Fruit fly (Drosophila melanogaster) whole organism, embryonic: ENCODE data around the gene Srg3.

Source experiments
- CG10366 ChIP-seq: fragments of 200-800 bp; sonication (Bioruptor generic); IDR thresholded peaks from 2 replicates; pipeline ENCODE4 v1.3.6; 2022; ENCODE audit warnings: missing biosample characterization, missing genetic modification characterization
- CG12942 ChIP-seq: fragments of 200-800 bp; sonication (Bioruptor generic); optimal IDR thresholded peaks from 3 replicates; lab custom pipeline; 2016; ENCODE audit warnings: missing biosample characterization, missing genetic modification characterization
- CG13296 ChIP-seq: fragments of 200-800 bp; sonication (Bioruptor generic); optimal IDR thresholded peaks from 3 replicates; lab custom pipeline; 2018; ENCODE audit warnings: missing biosample characterization, mild to moderate bottlenecking, missing genetic modification characterization
- CG14441 ChIP-seq: fragments of 200-800 bp; sonication (Bioruptor generic); IDR thresholded peaks from 2 replicates; pipeline ENCODE4 v1.3.6; 2022; ENCODE audit warnings: missing biosample characterization, missing genetic modification characterization
- CG15479 ChIP-seq: fragments of 200-800 bp; sonication (Bioruptor generic); optimal IDR thresholded peaks from 3 replicates; lab custom pipeline; 2019; ENCODE audit warnings: missing biosample characterization, mild to moderate bottlenecking, missing genetic modification characterization, moderate library complexity
- CG16779 ChIP-seq: fragments of 200-800 bp; sonication (Bioruptor generic); IDR thresholded peaks from 2 replicates; pipeline ENCODE4 v1.3.6; 2022; ENCODE audit warnings: missing biosample characterization, missing genetic modification characterization
- CG16863 ChIP-seq: fragments of 200-800 bp; sonication (Bioruptor generic); optimal IDR thresholded peaks from 3 replicates; lab custom pipeline; 2016; ENCODE audit warnings: missing biosample characterization, missing genetic modification characterization
- CG2116 ChIP-seq: fragments of 200-800 bp; sonication (Bioruptor generic); optimal IDR thresholded peaks from 3 replicates; lab custom pipeline; 2018; ENCODE audit warnings: missing biosample characterization, mild to moderate bottlenecking, missing genetic modification characterization
- CG32772 ChIP-seq: fragments of 200-800 bp; sonication (Bioruptor generic); IDR thresholded peaks from 2 replicates; pipeline ENCODE4 v1.3.6; 2022; ENCODE audit warnings: missing biosample characterization, missing genetic modification characterization
- CG3995 ChIP-seq: fragments of 200-800 bp; sonication (Bioruptor generic); optimal IDR thresholded peaks from 3 replicates; lab custom pipeline; 2016; ENCODE audit warnings: missing biosample characterization, missing genetic modification characterization
- CG4282 ChIP-seq: fragments of 200-800 bp; sonication (Bioruptor generic); optimal IDR thresholded peaks from 2 replicates; lab custom pipeline; 2016; ENCODE audit warnings: missing biosample characterization, missing genetic modification characterization
- CG6254 ChIP-seq: fragments of 200-800 bp; sonication (Bioruptor generic); optimal IDR thresholded peaks from 3 replicates; lab custom pipeline; 2017; ENCODE audit warnings: mild to moderate bottlenecking, missing biosample characterization, missing genetic modification reagents, missing genetic modification characterization
- CG6813 ChIP-seq: fragments of 200-800 bp; sonication (Bioruptor generic); optimal IDR thresholded peaks from 2 replicates; lab custom pipeline; 2017; ENCODE audit warnings: missing biosample characterization, missing genetic modification characterization, mild to moderate bottlenecking, moderate library complexity, missing genetic modification reagents
- CG7839 ChIP-seq: fragments of 200-800 bp; sonication (Bioruptor generic); optimal IDR thresholded peaks from 3 replicates; lab custom pipeline; 2018; ENCODE audit warnings: missing biosample characterization, mild to moderate bottlenecking, missing genetic modification characterization, moderate library complexity
- CG8924 ChIP-seq: fragments of 200-800 bp; optimal IDR thresholded peaks from 3 replicates; lab custom pipeline; 2019; ENCODE audit warnings: missing biosample characterization, mild to moderate bottlenecking, missing genetic modification characterization, moderate library complexity
- CG9797 ChIP-seq: fragments of 200-800 bp; sonication (Bioruptor generic); optimal IDR thresholded peaks from 3 replicates; lab custom pipeline; 2018; ENCODE audit warnings: missing biosample characterization, mild to moderate bottlenecking, missing genetic modification characterization
- CG9817 ChIP-seq: fragments of 200-800 bp; sonication (Bioruptor generic); optimal IDR thresholded peaks from 2 replicates; lab custom pipeline; 2018; ENCODE audit warnings: missing biosample characterization, mild to moderate bottlenecking, missing genetic modification characterization, moderate library complexity
- CkIIα-i1 ChIP-seq: fragments of 200-800 bp; sonication (Bioruptor generic); IDR thresholded peaks from 2 replicates; pipeline ENCODE4 v1.3.6; 2022; ENCODE audit warnings: missing biosample characterization, missing genetic modification characterization
- D19B ChIP-seq: fragments of 200-800 bp; sonication (Bioruptor generic); optimal IDR thresholded peaks from 2 replicates; lab custom pipeline; 2017; ENCODE audit warnings: missing biosample characterization, mild to moderate bottlenecking, missing genetic modification characterization
- Dll ChIP-seq: fragments of 200-800 bp; sonication (Bioruptor generic); IDR thresholded peaks from 4 replicates; pipeline ENCODE4 v1.3.6; 2022; ENCODE audit warnings: missing biosample characterization, missing genetic modification characterization; ENCODE audit not compliant: partially characterized antibody
- ERR ChIP-seq: fragments of 200-800 bp; sonication (Bioruptor generic); optimal IDR thresholded peaks from 2 replicates; lab custom pipeline; 2016; ENCODE audit warnings: missing biosample characterization, missing genetic modification characterization
- Ets65A ChIP-seq: fragments of 200-800 bp; sonication (Bioruptor generic); peaks from one replicate; lab custom pipeline; 2016; ENCODE audit warnings: missing biosample characterization, missing genetic modification characterization
- HLH4C ChIP-seq: fragments of 200-800 bp; sonication (Bioruptor generic); IDR thresholded peaks from 3 replicates; pipeline ENCODE4 v1.3.6; 2022; ENCODE audit warnings: missing biosample characterization, missing genetic modification characterization; ENCODE audit not compliant: partially characterized antibody
- HLHmδ ChIP-seq: fragments of 200-800 bp; sonication (Bioruptor generic); optimal IDR thresholded peaks from 2 replicates; lab custom pipeline; 2018; ENCODE audit warnings: missing biosample characterization, mild to moderate bottlenecking, missing genetic modification characterization, moderate library complexity
- Hr39 ChIP-seq: fragments of >200 bp; optimal IDR thresholded peaks from 2 replicates; lab custom pipeline; 2017
- MBD-R2 ChIP-seq: fragments of 200-800 bp; sonication (Bioruptor generic); IDR thresholded peaks from 2 replicates; pipeline ENCODE4 v1.3.6; 2022; ENCODE audit warnings: missing biosample characterization, missing genetic modification characterization
- Mes4 ChIP-seq: fragments of 200-800 bp; sonication (Bioruptor generic); optimal IDR thresholded peaks from 2 replicates; lab custom pipeline; 2016; ENCODE audit warnings: missing biosample characterization, missing genetic modification characterization
- Rfx ChIP-seq: fragments of 200-800 bp; sonication (Bioruptor generic); IDR thresholded peaks from 2 replicates; pipeline ENCODE4 v1.3.6; 2022; ENCODE audit warnings: missing biosample characterization, missing genetic modification characterization
- Rx ChIP-seq: fragments of 200-800 bp; sonication (Bioruptor generic); IDR thresholded peaks from 2 replicates; pipeline ENCODE4 v1.3.6; 2022; ENCODE audit warnings: missing biosample characterization, missing genetic modification characterization
- Taf1 ChIP-seq: fragments of 200-800 bp; sonication (Bioruptor generic); IDR thresholded peaks from 2 replicates; pipeline ENCODE4 v1.3.6; 2022; ENCODE audit warnings: missing biosample characterization, missing genetic modification characterization
- cg ChIP-seq: fragments of 200-800 bp; sonication (Bioruptor generic); optimal IDR thresholded peaks from 3 replicates; lab custom pipeline; 2019; ENCODE audit warnings: missing biosample characterization, mild to moderate bottlenecking, missing genetic modification characterization, moderate library complexity
- chinmo ChIP-seq: fragments of 200-800 bp; sonication (Bioruptor generic); IDR thresholded peaks from 4 replicates; pipeline ENCODE4 v1.3.6; 2022; ENCODE audit warnings: missing biosample characterization, missing genetic modification characterization; ENCODE audit not compliant: partially characterized antibody
- crc ChIP-seq: fragments of 200-800 bp; sonication (Bioruptor generic); optimal IDR thresholded peaks from 2 replicates; lab custom pipeline; 2016; ENCODE audit warnings: missing biosample characterization, missing genetic modification characterization
- crp ChIP-seq, 2 experiments: fragments of 200-800 bp; sonication (Bioruptor generic); optimal IDR thresholded peaks; 2 replicates in 1 of 2; 3 replicates in 1 of 2; lab custom pipeline; 2017; ENCODE audit warnings: missing biosample characterization in 2 of 2, missing genetic modification characterization in 2 of 2, mild to moderate bottlenecking in 1 of 2, moderate library complexity in 1 of 2
- dysf ChIP-seq: fragments of 200-800 bp; sonication (Bioruptor generic); IDR thresholded peaks from 3 replicates; pipeline ENCODE4 v1.3.6; 2022; ENCODE audit warnings: missing biosample characterization, missing genetic modification characterization
- exex ChIP-seq: fragments of 200-800 bp; sonication (Bioruptor generic); optimal IDR thresholded peaks from 4 replicates; lab custom pipeline; 2018; ENCODE audit warnings: missing biosample characterization, mild to moderate bottlenecking, missing genetic modification characterization, moderate library complexity
- fd96Cb ChIP-seq: fragments of 200-800 bp; sonication (Bioruptor generic); optimal IDR thresholded peaks from 2 replicates; lab custom pipeline; 2018; ENCODE audit warnings: missing biosample characterization, mild to moderate bottlenecking, missing genetic modification characterization, moderate library complexity
- ftz-f1 ChIP-seq: fragments of 200-800 bp; sonication (Bioruptor generic); optimal IDR thresholded peaks from 2 replicates; lab custom pipeline; 2016; ENCODE audit warnings: missing biosample characterization, missing genetic modification characterization
- gcm2 ChIP-seq: fragments of 200-800 bp; sonication (Bioruptor generic); optimal IDR thresholded peaks from 2 replicates; lab custom pipeline; 2016; ENCODE audit warnings: missing biosample characterization, missing genetic modification characterization
- her ChIP-seq: fragments of 200-800 bp; sonication (Bioruptor generic); optimal IDR thresholded peaks from 2 replicates; lab custom pipeline; 2016; ENCODE audit warnings: missing biosample characterization, missing genetic modification characterization
- inv ChIP-seq: fragments of 200-800 bp; sonication (Bioruptor generic); IDR thresholded peaks from 2 replicates; pipeline ENCODE4 v1.3.6; 2022; ENCODE audit warnings: missing biosample characterization, missing genetic modification characterization; ENCODE audit not compliant: partially characterized antibody
- org-1 ChIP-seq: fragments of 200-800 bp; sonication (Bioruptor generic); optimal IDR thresholded peaks from 2 replicates; lab custom pipeline; 2017; ENCODE audit warnings: missing biosample characterization, missing genetic modification characterization
- schlank ChIP-seq: fragments of 200-800 bp; sonication (Bioruptor generic); optimal IDR thresholded peaks from 2 replicates; lab custom pipeline; 2018; ENCODE audit warnings: missing biosample characterization, mild to moderate bottlenecking, missing genetic modification characterization
- sim ChIP-seq: fragments of 200-800 bp; sonication (Bioruptor generic); IDR thresholded peaks from 2 replicates; pipeline ENCODE4 v1.3.6; 2022; ENCODE audit warnings: missing biosample characterization, missing genetic modification characterization
- sisA ChIP-seq: fragments of 200-800 bp; sonication (Bioruptor generic); IDR thresholded peaks from 2 replicates; pipeline ENCODE4 v1.3.6; 2022; ENCODE audit warnings: missing biosample characterization, missing genetic modification characterization
- sna ChIP-seq: fragments of 200-800 bp; sonication (Bioruptor generic); IDR thresholded peaks from 2 replicates; pipeline ENCODE4 v1.3.6; 2022; ENCODE audit warnings: missing biosample characterization, missing genetic modification characterization; ENCODE audit not compliant: partially characterized antibody
- stc ChIP-seq: fragments of 200-800 bp; sonication (Bioruptor generic); IDR thresholded peaks from 2 replicates; pipeline ENCODE4 v1.3.6; 2022; ENCODE audit warnings: missing biosample characterization, missing genetic modification characterization
- toy ChIP-seq: fragments of 200-800 bp; sonication (Bioruptor generic); IDR thresholded peaks from 2 replicates; pipeline ENCODE4 v1.3.6; 2022; ENCODE audit warnings: missing biosample characterization, missing genetic modification characterization
- wor ChIP-seq: fragments of 200-800 bp; sonication (Bioruptor generic); IDR thresholded peaks from 2 replicates; pipeline ENCODE4 v1.3.6; 2022; ENCODE audit warnings: missing biosample characterization, missing genetic modification characterization
- zf30C ChIP-seq: fragments of 200-800 bp; sonication (Bioruptor generic); optimal IDR thresholded peaks from 3 replicates; lab custom pipeline; 2018; ENCODE audit warnings: missing biosample characterization, mild to moderate bottlenecking, missing genetic modification characterization

Srg3 gene

dm6 chr3L:9457619-9458092 lies 14.6 kb downstream of the Srg3 start, which contains the start of gene CG3437 (continued):
- peak; percentile 94 for TF ChIP-seq D19B
- peak; percentile 99 for TF ChIP-seq CG9817 (tag; lab: Kevin White, UChicago)
- peak; percentile 99 for TF ChIP-seq CG13296
- TF ChIP-seq crc (GFP tag; lab: Kevin White, UChicago), result peak; percentile 95
- TF ChIP-seq CG3995 (GFP tag; lab: Kevin White, UChicago), result peak; percentile 82
- peak; percentile 40 for TF ChIP-seq zf30C
- TF ChIP-seq Mes4 (GFP tag; lab: Kevin White, UChicago), result peak; percentile 97
- peak; percentile 99 for TF ChIP-seq CG6813 (GFP tag; lab: Kevin White, UChicago)
- TF ChIP-seq CG32772, result peak; percentile 100
- peak; percentile 99 for TF ChIP-seq CG16863 (GFP tag; lab: Kevin White, UChicago)
- TF ChIP-seq Rx (GFP tag; lab: Robert Waterston, UW), result peak; percentile 100
- no peak for TF ChIP-seq HLHmδ (GFP tag; lab: Kevin White, UChicago)
- TF ChIP-seq sna (GFP tag; lab: Robert Waterston, UW), result no peak; the same call in 1 of the 2 replicates
- 0 out of 4 replicates have a peak, but pooled peaks have one; percentile 57 for TF ChIP-seq chinmo (GFP tag; lab: Robert Waterston, UW)
- peak; percentile 97 for TF ChIP-seq wor (GFP tag; lab: Robert Waterston, UW)
- TF ChIP-seq sisA, result peak; percentile 99
- TF ChIP-seq fd96Cb, result peak; percentile 99
- TF ChIP-seq toy (GFP tag; lab: Robert Waterston, UW), result peak; percentile 98
- TF ChIP-seq Dll (GFP tag; lab: Robert Waterston, UW), result peak; percentile 61; the same call in 3 of the 4 replicates
- TF ChIP-seq CG14441 (GFP tag; lab: Robert Waterston, UW), result peak; percentile 100
- TF ChIP-seq HLH4C (GFP tag; lab: Robert Waterston, UW), result 0 out of 3 replicates have a peak, but pooled peaks have one; percentile 40
- peak; percentile 74 for TF ChIP-seq CG9797 (GFP tag; lab: Kevin White, UChicago)
- peak; percentile 97 for TF ChIP-seq ERR (GFP tag; lab: Kevin White, UChicago)
- TF ChIP-seq inv (GFP tag; lab: Robert Waterston, UW), result 0 out of 2 replicates have a peak, but pooled peaks have one; percentile 21
- TF ChIP-seq dysf (GFP tag; lab: Robert Waterston, UW), result peak; percentile 100
- peak; percentile 97 for TF ChIP-seq gcm2 (GFP tag; lab: Kevin White, UChicago)
- TF ChIP-seq crp (GFP tag; optimal IDR thresholded peaks at IDR 0.05; lab: Kevin White, UChicago), result peak; percentile 46 to 92
- no peak for TF ChIP-seq Hr39 (lab: Kevin White, UChicago)
- TF ChIP-seq schlank, result peak; percentile 96
- peak; percentile 99 for TF ChIP-seq stc (GFP tag; lab: Robert Waterston, UW)
- peak; percentile 96 for TF ChIP-seq CkIIα-i1 (GFP tag; lab: Robert Waterston, UW)
- TF ChIP-seq CG15479 (GFP tag; lab: Kevin White, UChicago), result peak; percentile 59
- peak; percentile 96 for TF ChIP-seq her (GFP tag; lab: Kevin White, UChicago)
- TF ChIP-seq ftz-f1, result peak; percentile 88
- peak; percentile 97 for TF ChIP-seq Taf1 (GFP tag; lab: Robert Waterston, UW)
- TF ChIP-seq sim, result peak; percentile 99
- TF ChIP-seq CG7839, result peak; percentile 99
- TF ChIP-seq CG10366 (GFP tag; lab: Robert Waterston, UW), result peak; percentile 99
- TF ChIP-seq org-1 (GFP tag; lab: Kevin White, UChicago), result peak; percentile 98
- peak; percentile 97 for TF ChIP-seq CG4282 (GFP tag; lab: Kevin White, UChicago)
- peak; percentile 90 for TF ChIP-seq CG2116
- TF ChIP-seq CG16779 (GFP tag; lab: Robert Waterston, UW), result peak; percentile 99
- peak; percentile 99 for TF ChIP-seq MBD-R2 (GFP tag; lab: Robert Waterston, UW)
- TF ChIP-seq Ets65A (GFP tag; lab: Kevin White, UChicago), result peak; percentile 100
- peak; percentile 93 for TF ChIP-seq exex (tag; lab: Kevin White, UChicago)
- peak; percentile 98 for TF ChIP-seq CG12942 (GFP tag; lab: Kevin White, UChicago)
- peak; percentile 96 for TF ChIP-seq CG6254 (GFP tag; lab: Kevin White, UChicago)
- no peak for TF ChIP-seq cg
- peak; percentile 96 for TF ChIP-seq CG8924 (tag; lab: Kevin White, UChicago)
- TF ChIP-seq Rfx (GFP tag; lab: Robert Waterston, UW), result peak; percentile 100
